Worm (Caenorhabditis elegans) whole organism, L1 larva: ENCODE data around the gene F46F5.7.
"Not testable (repeated sequence)": the region's sequence is repeated elsewhere in the genome, so short reads cannot be mapped to it uniquely, and the experiment has no call there.

Experiments used
- F16B12.6 ChIP-seq: fragments of 150-350 bp; optimal IDR thresholded peaks from 2 replicates; lab custom pipeline; 2014; ENCODE audit warnings: missing biosample characterization, missing genetic modification characterization
- Y116A8C.19 ChIP-seq: sonication (generic microtip); optimal IDR thresholded peaks from 2 replicates; lab custom pipeline; 2016; ENCODE audit warnings: missing compliant biosample characterization, missing genetic modification characterization, borderline replicate concordance
- blmp-1 ChIP-seq: fragments of 150-350 bp; optimal IDR thresholded peaks from 2 replicates; lab custom pipeline; 2014; ENCODE audit warnings: missing biosample characterization, missing genetic modification characterization
- ceh-8 ChIP-seq: fragments of 200-800 bp; sonication (Bioruptor generic); optimal IDR thresholded peaks from 2 replicates; lab custom pipeline; 2018; ENCODE audit warnings: mild to moderate bottlenecking, missing genetic modification characterization, moderate library complexity, missing compliant biosample characterization
- ceh-82 ChIP-seq, 3 experiments: fragments of 150-350 bp in 1 of 3; sonication (generic microtip) in 2 of 3; optimal IDR thresholded peaks; 2 replicates each; lab custom pipeline; 2014 to 2017; ENCODE audit warnings: missing biosample characterization in 3 of 3, missing genetic modification characterization in 3 of 3
- ceh-88 ChIP-seq: fragments of 200-800 bp; sonication (Bioruptor generic); IDR thresholded peaks from 2 replicates; pipeline ENCODE4 v1.3.6; 2022; ENCODE audit warnings: missing genetic modification characterization, missing compliant biosample characterization
- dpl-1 ChIP-seq, 3 experiments: fragments of 150-350 bp in 2 of 3; sonication (generic microtip) in 1 of 3; optimal IDR thresholded peaks; 2 replicates each; lab custom pipeline; 2014 to 2017; ENCODE audit warnings: missing biosample characterization in 3 of 3, missing genetic modification characterization in 3 of 3, missing genetic modification reagents in 3 of 3
- efl-1 ChIP-seq, 4 experiments: fragments of 150-350 bp; optimal IDR thresholded peaks in 3 of 4; peaks in 1 of 4; 1 replicate in 1 of 4; 2 replicates in 3 of 4; lab custom pipeline; 2014; ENCODE audit warnings: missing biosample characterization in 2 of 4, missing genetic modification characterization in 2 of 4, missing genetic modification reagents in 2 of 4
- elt-3 ChIP-seq, 6 experiments: fragments of 150-350 bp in 1 of 6; sonication (generic microtip); optimal IDR thresholded peaks; 2 replicates each; lab custom pipeline; 2017 to 2018; ENCODE audit warnings: missing biosample characterization in 6 of 6, missing genetic modification characterization in 6 of 6, inconsistent platforms in 1 of 6
- ets-5 ChIP-seq: fragments of 200-800 bp; sonication (Bioruptor generic); IDR thresholded peaks from 2 replicates; pipeline ENCODE4 v1.3.6; 2022; ENCODE audit warnings: missing genetic modification characterization, missing compliant biosample characterization
- fkh-10 ChIP-seq: sonication (generic microtip); optimal IDR thresholded peaks from 2 replicates; lab custom pipeline; 2017; ENCODE audit warnings: missing biosample characterization, missing genetic modification reagents, missing genetic modification characterization
- hlh-17 ChIP-seq: fragments of 200-800 bp; sonication (Bioruptor generic); optimal IDR thresholded peaks from 2 replicates; lab custom pipeline; 2018; ENCODE audit warnings: missing genetic modification characterization, mild to moderate bottlenecking, missing compliant biosample characterization, moderate library complexity, borderline replicate concordance
- isw-1 ChIP-seq: fragments of 200-800 bp; sonication (Bioruptor generic); IDR thresholded peaks from 2 replicates; pipeline ENCODE4 v1.3.6; 2022; ENCODE audit warnings: missing genetic modification characterization, missing compliant biosample characterization
- lin-13 ChIP-seq: fragments of 150-350 bp; optimal IDR thresholded peaks from 2 replicates; lab custom pipeline; 2014; ENCODE audit warnings: missing biosample characterization, missing genetic modification reagents, missing genetic modification characterization
- lin-14 ChIP-seq: fragments of 200-800 bp; sonication (Bioruptor generic); optimal IDR thresholded peaks from 2 replicates; lab custom pipeline; 2018; ENCODE audit warnings: mild to moderate bottlenecking, missing genetic modification characterization, moderate library complexity, missing compliant biosample characterization
- lir-3 ChIP-seq: sonication (generic microtip); optimal IDR thresholded peaks from 2 replicates; lab custom pipeline; 2016; ENCODE audit warnings: mild to moderate bottlenecking, missing genetic modification characterization, moderate library complexity, missing compliant biosample characterization; ENCODE audit not compliant: poor library complexity
- mef-2 ChIP-seq: fragments of 150-350 bp; optimal IDR thresholded peaks from 2 replicates; lab custom pipeline; 2014; ENCODE audit warnings: missing biosample characterization, missing genetic modification characterization
- mep-1 ChIP-seq: fragments of 150-350 bp; optimal IDR thresholded peaks from 2 replicates; lab custom pipeline; 2014; ENCODE audit warnings: missing biosample characterization, missing genetic modification characterization
- nhr-19 ChIP-seq: fragments of 200-800 bp; sonication (Bioruptor generic); conservative IDR thresholded peaks from 2 replicates; pipeline ENCODE4 v1.3.6; 2022; ENCODE audit warnings: missing genetic modification characterization, missing compliant biosample characterization
- nhr-237 ChIP-seq: fragments of 150-350 bp; optimal IDR thresholded peaks from 2 replicates; lab custom pipeline; 2014; ENCODE audit warnings: missing biosample characterization, missing genetic modification characterization
- nhr-47 ChIP-seq: sonication (generic microtip); optimal IDR thresholded peaks from 2 replicates; lab custom pipeline; 2016; ENCODE audit warnings: mild to moderate bottlenecking, missing genetic modification characterization, moderate library complexity, missing compliant biosample characterization
- nhr-90 ChIP-seq: sonication (generic microtip); optimal IDR thresholded peaks from 2 replicates; lab custom pipeline; 2016; ENCODE audit warnings: mild to moderate bottlenecking, missing genetic modification characterization, missing compliant biosample characterization; ENCODE audit not compliant: poor library complexity
- rnt-1 ChIP-seq: sonication (generic microtip); optimal IDR thresholded peaks from 2 replicates; lab custom pipeline; 2016; ENCODE audit warnings: mild to moderate bottlenecking, missing genetic modification characterization, moderate library complexity, missing compliant biosample characterization
- sox-4 ChIP-seq: sonication (generic microtip); optimal IDR thresholded peaks from 2 replicates; lab custom pipeline; 2016; ENCODE audit warnings: missing genetic modification characterization, missing compliant biosample characterization
- sptf-1 ChIP-seq: fragments of 150-350 bp; optimal IDR thresholded peaks from 2 replicates; lab custom pipeline; 2014; ENCODE audit warnings: missing biosample characterization, missing genetic modification characterization
- unc-130 ChIP-seq: fragments of 150-350 bp; optimal IDR thresholded peaks from 2 replicates; lab custom pipeline; 2017; ENCODE audit warnings: missing biosample characterization, missing genetic modification characterization, inconsistent platforms
- unc-86 ChIP-seq: sonication (generic microtip); optimal IDR thresholded peaks from 2 replicates; lab custom pipeline; 2016; ENCODE audit warnings: missing genetic modification characterization, missing compliant biosample characterization
- unc-98 ChIP-seq: fragments of 200-800 bp; sonication (Bioruptor generic); IDR thresholded peaks from 2 replicates; pipeline ENCODE4 v1.3.6; 2022; ENCODE audit warnings: missing genetic modification characterization, missing compliant biosample characterization
- ztf-4 ChIP-seq: fragments of 150-350 bp; optimal IDR thresholded peaks from 2 replicates; lab custom pipeline; 2014; ENCODE audit warnings: missing biosample characterization, missing genetic modification characterization

Gene F46F5.7

DNA sequence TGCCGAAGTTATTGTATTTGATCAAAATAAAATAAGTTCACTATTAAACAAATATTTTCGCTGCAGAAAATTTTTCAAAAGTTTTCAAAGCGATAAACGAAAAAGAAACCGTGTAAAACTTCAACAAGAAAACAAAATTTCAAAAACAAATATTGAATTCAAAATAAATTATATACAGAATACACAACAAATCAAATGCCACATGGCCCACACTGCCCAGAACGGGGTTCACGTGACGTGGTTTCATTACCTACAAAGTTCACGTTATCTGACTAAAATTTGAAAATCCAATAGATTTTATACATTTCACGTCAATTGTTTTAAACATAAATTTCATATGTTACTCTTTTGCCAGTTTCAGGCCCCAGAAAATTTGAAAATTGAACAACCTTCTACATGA is at the start of gene F46F5.7:
Gene F46F5.7 (minus strand): TSS at position 101 of the 400 bp plus-strand sequence.
- no peak for TF ChIP-seq nhr-19 (GFP tag; lab: Robert Waterston, UW)
- no peak for TF ChIP-seq ets-5 (GFP tag; lab: Robert Waterston, UW)
- TF ChIP-seq, all 84 proteins: peak for 0

DNA sequence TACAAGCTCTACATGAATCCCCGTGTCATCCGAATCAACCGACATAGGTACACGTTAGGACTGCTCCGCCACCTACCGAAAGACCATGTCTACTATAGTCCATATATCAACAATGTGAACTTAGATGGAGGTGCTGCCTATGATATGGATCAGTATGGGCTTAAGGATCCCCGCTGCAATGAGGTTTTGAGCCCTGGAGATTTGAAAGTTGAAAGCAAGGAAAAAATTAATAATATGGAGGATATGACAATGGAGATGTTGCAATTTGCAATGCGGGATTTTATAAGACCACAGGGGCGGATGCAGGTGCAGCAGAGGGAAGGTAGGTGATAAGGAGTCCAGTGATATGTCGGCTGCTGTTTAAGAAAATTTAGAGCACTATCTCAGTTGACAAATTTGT is 48.9 kb upstream of the F46F5.7 start:
- TF ChIP-seq efl-1 (optimal IDR thresholded peaks at IDR 0.05; lab: Kevin White, UChicago) (no peak), efl-1 (GFP tag; optimal IDR thresholded peaks at IDR 0.05 in 1 of 2; lab: Kevin White, UChicago) (peak in 1 of 2 experiments; percentile 3), nhr-47 (tag; lab: Kevin White, UChicago) (no peak)

DNA sequence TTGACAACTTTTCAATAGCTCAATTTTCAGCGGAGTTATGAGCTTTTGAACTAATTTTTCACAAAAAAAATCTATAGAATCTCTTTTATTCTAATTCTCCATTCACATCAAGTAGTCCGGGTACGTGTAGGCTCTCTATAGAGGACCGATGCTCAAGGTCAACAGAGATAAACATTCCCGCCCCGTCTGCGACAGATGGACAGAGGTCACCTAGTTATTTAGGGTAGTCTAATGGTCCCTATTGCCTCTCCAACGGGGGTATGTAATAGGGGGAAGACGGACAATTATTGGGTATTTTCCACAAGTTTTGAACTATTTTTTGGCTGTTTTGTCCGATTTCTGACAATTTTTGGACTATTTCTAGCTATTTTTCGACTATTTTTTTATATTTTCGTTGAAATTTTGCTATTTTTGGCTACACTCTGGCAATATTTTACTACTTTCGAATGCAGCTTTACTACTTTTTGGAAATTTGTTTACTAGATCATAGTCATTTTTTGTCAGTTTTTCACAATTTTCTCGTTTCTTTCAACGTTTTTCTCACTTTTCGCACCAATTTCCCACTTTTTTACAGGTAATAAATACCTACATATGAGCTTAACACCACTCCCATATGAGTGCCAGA is 47.9 kb upstream of the F46F5.7 start, which contains the start of gene fbxc-51:
Gene fbxc-51 (plus strand): TSS at position 575 of the 625 bp plus-strand sequence.
- TF ChIP-seq sox-4 (tag; lab: Kevin White, UChicago) (no peak), blmp-1 (tag; lab: Kevin White, UChicago) (no peak), ets-5 (GFP tag; lab: Robert Waterston, UW) (no peak), ceh-88 (GFP tag; lab: Robert Waterston, UW) (no peak), isw-1 (GFP tag; lab: Robert Waterston, UW) (no peak), nhr-90 (tag; lab: Kevin White, UChicago) (no peak), nhr-47 (tag; lab: Kevin White, UChicago) (no peak), fkh-10 (GFP tag; lab: Kevin White, UChicago) (no peak), F16B12.6 (tag; lab: Kevin White, UChicago) (no peak)

DNA sequence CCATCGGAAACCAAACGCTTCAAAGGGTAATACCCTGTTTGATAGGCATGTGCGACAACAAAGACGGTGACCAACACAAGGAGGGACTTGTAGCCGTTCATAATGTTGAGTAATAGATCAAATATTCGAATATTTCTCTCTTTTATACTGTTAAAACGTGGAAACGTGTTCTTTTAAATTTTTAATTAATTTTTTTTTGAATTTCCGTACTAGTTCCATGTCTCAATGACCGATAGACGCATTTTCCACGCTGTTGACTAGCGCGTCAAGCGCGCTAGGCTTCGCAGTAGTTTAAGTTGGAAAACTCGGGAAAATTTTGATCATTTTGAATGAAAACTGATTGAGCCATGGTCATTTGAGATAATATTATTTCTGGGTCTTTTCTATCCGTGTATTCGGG is 46.4 kb upstream of the F46F5.7 start, which contains the start of gene Y46B2A.3:
Gene Y46B2A.3 (minus strand): TSS at position 101 of the 400 bp plus-strand sequence.
- TF ChIP-seq unc-98 (GFP tag; lab: Robert Waterston, UW): no peak
- TF ChIP-seq ceh-88 (GFP tag; lab: Robert Waterston, UW): no peak
- no peak for TF ChIP-seq ceh-8 (GFP tag; lab: Kevin White, UChicago)
- no peak for TF ChIP-seq ztf-4 (tag; lab: Kevin White, UChicago)
- TF ChIP-seq nhr-237 (tag; lab: Kevin White, UChicago): no peak
- TF ChIP-seq rnt-1: no peak
- TF ChIP-seq dpl-1 (GFP tag; optimal IDR thresholded peaks at IDR 0.05; lab: Kevin White, UChicago): no peak
- TF ChIP-seq lin-14 (GFP tag; lab: Kevin White, UChicago): no peak
- TF ChIP-seq unc-86 (tag; lab: Kevin White, UChicago): no peak
- no peak for TF ChIP-seq mef-2 (tag; lab: Kevin White, UChicago)
- no peak for TF ChIP-seq blmp-1 (tag; lab: Kevin White, UChicago)
- TF ChIP-seq ceh-82 (tag; optimal IDR thresholded peaks at IDR 0.05; lab: Kevin White, UChicago): no peak
- TF ChIP-seq lir-3: no peak
- TF ChIP-seq nhr-19 (GFP tag; lab: Robert Waterston, UW): no peak
- TF ChIP-seq unc-130: no peak
- no peak for TF ChIP-seq mep-1 (tag; lab: Kevin White, UChicago)
- TF ChIP-seq lin-13 (GFP tag; lab: Kevin White, UChicago): no peak

DNA sequence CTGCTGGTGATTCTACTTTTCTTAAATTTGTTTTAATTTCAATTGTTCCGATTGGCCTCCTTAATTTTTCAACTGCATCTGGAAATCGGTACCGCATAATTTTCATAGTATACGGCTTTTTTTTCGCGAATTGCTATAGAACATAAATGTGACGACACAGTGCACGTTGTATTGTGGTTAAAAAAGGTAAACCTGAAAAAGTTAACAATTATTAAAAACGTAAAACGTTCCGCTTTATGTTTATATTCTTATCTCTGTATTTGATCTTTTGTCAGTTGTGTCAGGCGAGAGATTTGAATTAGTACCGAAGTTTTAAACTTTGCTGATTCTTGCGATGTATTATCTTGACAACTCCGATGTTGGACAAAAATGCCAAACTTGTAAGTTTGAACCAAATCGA is 41.1 kb upstream of the F46F5.7 start, which contains the start of gene Y46B2A.4:
Gene Y46B2A.4 (plus strand): TSS at position 301 of the 400 bp plus-strand sequence.
- no peak for TF ChIP-seq Y116A8C.19 (tag; lab: Kevin White, UChicago)
- TF ChIP-seq hlh-17 (GFP tag; lab: Kevin White, UChicago): no peak

DNA sequence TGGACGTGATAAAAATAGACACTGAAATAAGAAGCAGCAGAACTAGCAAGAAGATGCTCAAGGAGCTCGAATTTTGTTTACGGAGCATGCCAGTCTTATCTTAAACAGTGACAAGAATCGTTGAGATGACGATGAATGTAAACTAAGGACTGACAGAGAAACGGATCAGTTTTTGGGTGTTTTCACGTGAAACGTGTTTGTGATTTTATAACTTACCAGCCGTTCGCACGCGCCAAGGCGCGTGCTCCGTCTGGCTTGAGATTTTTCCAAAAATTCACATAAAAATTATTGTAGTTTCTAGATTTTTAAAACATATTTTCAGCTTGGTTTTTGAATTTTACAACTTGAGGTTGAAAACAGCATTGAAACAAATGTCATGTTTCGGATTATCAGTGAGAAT is 30.1 kb upstream of the F46F5.7 start, which contains the start of gene F28A10.5:
Gene F28A10.5 (minus strand): TSS at position 101 of the 400 bp plus-strand sequence.
- not testable (repeated sequence) for TF ChIP-seq sptf-1 (tag; lab: Kevin White, UChicago); elt-3 (tag; optimal IDR thresholded peaks at IDR 0.05; lab: Kevin White, UChicago); ceh-82 (tag; optimal IDR thresholded peaks at IDR 0.05; lab: Kevin White, UChicago)
